Fruit fly (Drosophila melanogaster): ENCODE results near the gene Boh1.
"Not testable (repeated sequence)": the region's sequence is repeated elsewhere in the genome, so short reads cannot be mapped to it uniquely, and the experiment has no call there.

DNA sequence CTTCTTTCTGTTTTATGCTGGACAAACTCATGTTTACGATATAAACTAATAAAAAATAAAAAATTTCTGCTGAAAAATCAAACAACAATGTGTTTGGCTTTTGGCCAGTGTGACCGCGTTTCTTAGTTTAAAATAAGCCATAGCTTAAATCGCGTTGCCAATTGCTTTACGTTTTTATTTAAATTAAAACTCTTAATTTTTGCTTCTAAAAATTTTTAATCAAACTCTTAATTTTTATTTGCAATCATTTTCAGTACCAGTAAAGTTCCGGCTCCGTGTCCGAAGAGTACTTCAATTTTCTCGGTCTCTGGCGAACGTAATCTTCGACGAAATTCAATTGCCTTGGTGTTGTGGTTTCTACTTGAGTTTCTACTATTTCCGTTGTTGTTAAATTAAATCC, 39.9 kb upstream of the Boh1 start, which contains the start of the genes CG42487 and CG4884:
- TF ChIP-seq tj (GFP tag; optimal IDR thresholded peaks at IDR 0.05); CG7101 (tag; optimal IDR thresholded peaks at IDR 0.05); CG33017 (tag; optimal IDR thresholded peaks at IDR 0.05); CG5204 (GFP tag; optimal IDR thresholded peaks at IDR 0.05); CG11617 (GFP tag; optimal IDR thresholded peaks at IDR 0.05); Crg-1 (GFP tag; optimal IDR thresholded peaks at IDR 0.05); CG12768 (GFP tag; optimal IDR thresholded peaks at IDR 0.05): not testable (repeated sequence)
